Worm (Caenorhabditis elegans) whole organism, L1 larva: ENCODE data around the gene F54A3.6.

Experiments used
- F16B12.6 ChIP-seq: fragments of 150-350 bp; optimal IDR thresholded peaks from 2 replicates; lab custom pipeline; 2014; ENCODE audit warnings: missing biosample characterization, missing genetic modification characterization
- ama-1 ChIP-seq: fragments of 150-350 bp; optimal IDR thresholded peaks from 2 replicates; lab custom pipeline; 2014
- fos-1 ChIP-seq: fragments of 150-350 bp; optimal IDR thresholded peaks from 2 replicates; lab custom pipeline; 2014; ENCODE audit warnings: missing biosample characterization, missing genetic modification characterization
- lin-15B ChIP-seq: fragments of 150-350 bp; sonication (generic microtip); optimal IDR thresholded peaks from 3 replicates; lab custom pipeline; 2014; ENCODE audit warnings: missing biosample characterization, missing genetic modification characterization
- nhr-77 ChIP-seq: fragments of 150-350 bp; optimal IDR thresholded peaks from 2 replicates; lab custom pipeline; 2014; ENCODE audit warnings: missing biosample characterization, missing genetic modification characterization
- nhr-90 ChIP-seq: sonication (generic microtip); optimal IDR thresholded peaks from 2 replicates; lab custom pipeline; 2016; ENCODE audit warnings: mild to moderate bottlenecking, missing genetic modification characterization, missing compliant biosample characterization; ENCODE audit not compliant: poor library complexity
- pqm-1 ChIP-seq: sonication (generic microtip); optimal IDR thresholded peaks from 3 replicates; lab custom pipeline; 2017; ENCODE audit warnings: missing biosample characterization, missing genetic modification characterization
- rnt-1 ChIP-seq: sonication (generic microtip); optimal IDR thresholded peaks from 2 replicates; lab custom pipeline; 2016; ENCODE audit warnings: mild to moderate bottlenecking, missing genetic modification characterization, moderate library complexity, missing compliant biosample characterization
- zip-4 ChIP-seq: fragments of 200-800 bp; sonication (Bioruptor generic); optimal IDR thresholded peaks from 2 replicates; lab custom pipeline; 2018; ENCODE audit warnings: mild to moderate bottlenecking, missing genetic modification characterization, moderate library complexity, missing compliant biosample characterization

DNA sequence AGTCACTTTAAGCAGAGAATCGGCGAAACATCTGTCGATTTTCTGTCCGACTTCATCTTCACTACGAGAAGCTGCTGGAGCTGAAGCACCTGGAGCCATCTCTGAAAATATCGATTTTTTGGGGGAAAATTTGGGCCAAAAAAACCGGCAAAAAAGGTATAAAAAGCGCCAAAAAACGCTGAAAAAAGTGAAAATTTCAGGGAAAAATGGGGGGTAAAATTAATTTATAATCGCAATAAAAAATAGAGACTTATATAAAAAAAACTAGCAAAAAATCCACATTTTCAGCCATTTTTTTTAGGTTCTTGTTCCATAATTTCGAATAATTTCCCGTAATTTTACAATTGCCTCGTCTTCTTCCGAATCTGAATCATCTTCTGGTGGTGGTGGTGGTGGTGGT is 6.7 kb downstream of the F54A3.6 start, which contains the start of gene F54A3.5:
- TF ChIP-seq nhr-77 (tag; lab: Kevin White, UChicago) (no peak), nhr-90 (tag; lab: Kevin White, UChicago) (no peak), F16B12.6 (tag; lab: Kevin White, UChicago) (no peak), ama-1 (lab: Kevin White, UChicago) (no peak), lin-15B (tag; lab: Kevin White, UChicago) (no peak), zip-4 (GFP tag; lab: Kevin White, UChicago) (no peak), fos-1 (no peak), pqm-1 (no peak), rnt-1 (tag; lab: Kevin White, UChicago) (no peak)
